Fruit fly (Drosophila melanogaster): ENCODE data around the gene GAA1.

Gene GAA1

DNA sequence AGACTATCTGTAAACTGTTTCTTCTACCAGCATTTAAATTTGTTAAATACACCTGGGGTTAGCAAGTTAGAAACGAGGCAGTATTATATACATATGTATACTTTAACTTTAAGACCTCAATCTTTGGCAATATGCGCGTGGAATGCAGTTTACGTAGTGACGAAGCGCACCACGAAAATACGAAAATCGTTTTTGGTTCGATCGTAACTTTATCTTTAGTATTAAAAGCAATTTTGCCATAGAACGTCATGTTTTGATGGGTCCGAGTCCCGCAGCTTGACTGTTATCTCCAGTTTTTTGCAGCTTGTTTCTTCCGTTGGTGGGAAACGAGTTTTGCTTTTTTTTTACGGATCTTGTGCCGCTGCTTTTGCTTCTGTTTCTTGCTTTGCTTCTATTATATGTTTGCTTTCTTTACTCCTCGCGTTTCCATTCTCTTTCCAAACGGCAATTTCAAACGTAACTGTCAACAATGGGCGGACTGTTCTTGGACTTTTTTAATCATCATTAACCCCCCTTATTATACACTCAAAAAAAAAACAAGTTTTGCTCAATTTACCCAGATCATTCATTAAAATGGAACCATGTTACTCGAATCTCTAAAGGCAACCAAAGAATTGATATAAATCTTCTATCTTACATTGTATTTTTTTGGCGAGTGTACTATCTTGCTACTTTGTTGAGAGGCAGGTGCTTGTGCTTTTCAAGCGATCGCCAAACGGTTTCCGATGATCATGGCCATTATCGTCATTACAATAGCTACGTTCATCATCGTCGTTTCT, 18.7 kb upstream of the GAA1 start (continued):
- TF ChIP-seq Jarid2 (GFP tag; optimal IDR thresholded peaks at IDR 0.05) (no peak), pan (optimal IDR thresholded peaks at IDR 0.05) (no peak), pan (GFP tag; optimal IDR thresholded peaks at IDR 0.05 in 1 of 2, IDR thresholded peaks at IDR 0.05 in 1 of 2) (peak in 1 of 2 experiments; percentile 37), croc (GFP tag; conservative IDR thresholded peaks at IDR 0.05) (no peak), zen2 (GFP tag; IDR thresholded peaks at IDR 0.05; ENCODE audit: partially characterized antibody) (no peak), Hey (tag; optimal IDR thresholded peaks at IDR 0.05) (no peak), fd102C (GFP tag; optimal IDR thresholded peaks at IDR 0.05) (no peak), so (GFP tag; IDR thresholded peaks at IDR 0.05) (no peak), p53 (GFP tag; optimal IDR thresholded peaks at IDR 0.05) (no peak), CG11695 (GFP tag; IDR thresholded peaks at IDR 0.05) (0 out of 3 replicates have a peak, but pooled peaks have one; percentile 28), Optix (GFP tag; IDR thresholded peaks at IDR 0.05) (no peak), kay (GFP tag; optimal IDR thresholded peaks at IDR 0.05) (no peak), ranshi (GFP tag; IDR thresholded peaks at IDR 0.05) (peak; percentile 61), dpn (GFP tag; optimal IDR thresholded peaks at IDR 0.05) (peak; percentile 42 to 50), CG3281 (GFP tag; optimal IDR thresholded peaks at IDR 0.05) (peak; percentile 37), az2 (GFP tag; optimal IDR thresholded peaks at IDR 0.05) (peak; percentile 42), CG8359 (GFP tag; optimal IDR thresholded peaks at IDR 0.05; ENCODE audit: borderline replicate concordance) (no peak), CG17359 (tag; optimal IDR thresholded peaks at IDR 0.05) (peak; percentile 15), GATAe (GFP tag; conservative IDR thresholded peaks at IDR 0.05) (no peak), slbo (GFP tag; IDR thresholded peaks at IDR 0.05) (peak; percentile 82), caup (GFP tag; optimal IDR thresholded peaks at IDR 0.05; ENCODE audit: severe bottlenecking) (peak; percentile 28), CG43689 (GFP tag; IDR thresholded peaks at IDR 0.05) (no peak), D (optimal IDR thresholded peaks at IDR 0.05) (no peak), D (GFP tag; optimal IDR thresholded peaks at IDR 0.05) (no peak), CG30403 (GFP tag; optimal IDR thresholded peaks at IDR 0.05) (peak; percentile 59), vnd (GFP tag; IDR thresholded peaks at IDR 0.05; ENCODE audit: partially characterized antibody) (no peak), ATbp (GFP tag; optimal IDR thresholded peaks at IDR 0.05) (no peak), CG14965 (GFP tag; optimal IDR thresholded peaks at IDR 0.05; ENCODE audit: borderline replicate concordance) (no peak), ham (GFP tag; IDR thresholded peaks at IDR 0.05) (no peak), Hr51 (GFP tag; optimal IDR thresholded peaks at IDR 0.05) (peak in 1 of 2 experiments; percentile 9), CG16863 (GFP tag; optimal IDR thresholded peaks at IDR 0.05) (no peak), CG14014 (GFP tag; IDR thresholded peaks at IDR 0.05) (peak; percentile 38; the same call in 1 of the 2 replicates), usp (GFP tag; optimal IDR thresholded peaks at IDR 0.05) (no peak), fd64A (GFP tag; optimal IDR thresholded peaks at IDR 0.05) (no peak), Kr (GFP tag; optimal IDR thresholded peaks at IDR 0.05) (no peak), Pdp1 (GFP tag; optimal IDR thresholded peaks at IDR 0.05) (peak in 1 of 2 experiments; percentile 36), CG17912 (GFP tag; optimal IDR thresholded peaks at IDR 0.05) (no peak), NfI (GFP tag; optimal IDR thresholded peaks at IDR 0.05) (peak; percentile 9), gfzf (GFP tag; optimal IDR thresholded peaks at IDR 0.05) (no peak), dysf (GFP tag; IDR thresholded peaks at IDR 0.05) (peak; percentile 52; the same call in 2 of the 3 replicates), CG17361 (GFP tag; IDR thresholded peaks at IDR 0.05) (no peak), CG17328 (GFP tag; IDR thresholded peaks at IDR 0.05) (peak; percentile 39; the same call in 1 of the 2 replicates), salm (tag; optimal IDR thresholded peaks at IDR 0.05) (no peak), ro (GFP tag; IDR thresholded peaks at IDR 0.05) (no peak), Med (GFP tag) (peak; percentile 92), CG6272 (GFP tag; IDR thresholded peaks at IDR 0.05) (no peak), D19B (GFP tag; optimal IDR thresholded peaks at IDR 0.05) (no peak), Atf6 (GFP tag; IDR thresholded peaks at IDR 0.05) (peak; percentile 66), jumu (GFP tag; optimal IDR thresholded peaks at IDR 0.05) (no peak)

All from whole organism, embryonic.